Fruit fly (Drosophila melanogaster) whole organism, embryonic: ENCODE measurements around the gene CG13810.
A peak's percentile ranks its signal among the peaks of the same experiment; 100 is the strongest.

Experiments used
- Atf-2 ChIP-seq: fragments of 200-800 bp; sonication (Bioruptor generic); optimal IDR thresholded peaks from 2 replicates; lab custom pipeline; 2016; ENCODE audit warnings: missing biosample characterization, missing genetic modification characterization
- B-H1 ChIP-seq: fragments of 200-800 bp; sonication (Bioruptor generic); IDR thresholded peaks from 3 replicates; pipeline ENCODE4 v1.3.6; 2022; ENCODE audit warnings: missing biosample characterization, missing genetic modification characterization
- B-H2 ChIP-seq: fragments of 200-800 bp; sonication (Bioruptor generic); optimal IDR thresholded peaks from 2 replicates; lab custom pipeline; 2018; ENCODE audit warnings: missing biosample characterization, mild to moderate bottlenecking, missing genetic modification characterization
- CG12104 ChIP-seq: fragments of 200-800 bp; sonication (Bioruptor generic); optimal IDR thresholded peaks from 3 replicates; lab custom pipeline; 2016; ENCODE audit warnings: missing biosample characterization, missing genetic modification characterization
- CG12744 ChIP-seq: fragments of 200-800 bp; sonication (Bioruptor generic); optimal IDR thresholded peaks from 2 replicates; lab custom pipeline; 2016; ENCODE audit warnings: missing biosample characterization, missing genetic modification characterization
- CG15073 ChIP-seq: fragments of 200-800 bp; sonication (Bioruptor generic); optimal IDR thresholded peaks from 2 replicates; lab custom pipeline; 2016; ENCODE audit warnings: missing biosample characterization, missing genetic modification characterization
- CG16863 ChIP-seq: fragments of 200-800 bp; sonication (Bioruptor generic); optimal IDR thresholded peaks from 3 replicates; lab custom pipeline; 2016; ENCODE audit warnings: missing biosample characterization, missing genetic modification characterization
- CG17385 ChIP-seq: fragments of 200-800 bp; sonication (Bioruptor generic); optimal IDR thresholded peaks from 3 replicates; lab custom pipeline; 2018; ENCODE audit warnings: missing biosample characterization, mild to moderate bottlenecking, missing genetic modification characterization
- CG17568 ChIP-seq: fragments of 200-800 bp; sonication (Bioruptor generic); optimal IDR thresholded peaks from 2 replicates; lab custom pipeline; 2018; ENCODE audit warnings: missing biosample characterization, mild to moderate bottlenecking, missing genetic modification characterization, moderate library complexity
- CG1792 ChIP-seq: fragments of 200-800 bp; sonication (Bioruptor generic); optimal IDR thresholded peaks from 2 replicates; lab custom pipeline; 2016; ENCODE audit warnings: missing biosample characterization, missing genetic modification characterization
- CG2116 ChIP-seq: fragments of 200-800 bp; sonication (Bioruptor generic); optimal IDR thresholded peaks from 3 replicates; lab custom pipeline; 2018; ENCODE audit warnings: missing biosample characterization, mild to moderate bottlenecking, missing genetic modification characterization
- CG3065 ChIP-seq: fragments of 200-800 bp; sonication (Bioruptor generic); optimal IDR thresholded peaks from 2 replicates; lab custom pipeline; 2016; ENCODE audit warnings: missing biosample characterization, missing genetic modification characterization
- CG3163 ChIP-seq: fragments of 200-800 bp; sonication (Bioruptor generic); optimal IDR thresholded peaks from 3 replicates; lab custom pipeline; 2016; ENCODE audit warnings: missing biosample characterization, missing genetic modification characterization
- CG33213 ChIP-seq: fragments of 200-800 bp; sonication (Bioruptor generic); optimal IDR thresholded peaks from 3 replicates; lab custom pipeline; 2016; ENCODE audit warnings: missing biosample characterization, missing genetic modification characterization
- CG3995 ChIP-seq: fragments of 200-800 bp; sonication (Bioruptor generic); optimal IDR thresholded peaks from 3 replicates; lab custom pipeline; 2016; ENCODE audit warnings: missing biosample characterization, missing genetic modification characterization
- CG6654 ChIP-seq: fragments of 200-800 bp; sonication (Bioruptor generic); optimal IDR thresholded peaks from 2 replicates; lab custom pipeline; 2017; ENCODE audit warnings: missing biosample characterization, mild to moderate bottlenecking, missing genetic modification characterization
- CG6689 ChIP-seq: fragments of 200-800 bp; sonication (Bioruptor generic); IDR thresholded peaks from 2 replicates; pipeline ENCODE4 v1.3.6; 2022; ENCODE audit warnings: missing biosample characterization, missing genetic modification characterization
- CG6813 ChIP-seq: fragments of 200-800 bp; sonication (Bioruptor generic); optimal IDR thresholded peaks from 2 replicates; lab custom pipeline; 2017; ENCODE audit warnings: missing biosample characterization, missing genetic modification characterization, mild to moderate bottlenecking, moderate library complexity, missing genetic modification reagents
- CG6854 ChIP-seq: fragments of 200-800 bp; sonication (Bioruptor generic); optimal IDR thresholded peaks from 3 replicates; lab custom pipeline; 2017; ENCODE audit warnings: missing biosample characterization, mild to moderate bottlenecking, missing genetic modification characterization
- CG7928 ChIP-seq: fragments of 200-800 bp; sonication (Bioruptor generic); optimal IDR thresholded peaks from 2 replicates; lab custom pipeline; 2017; ENCODE audit warnings: missing biosample characterization, mild to moderate bottlenecking, missing genetic modification characterization
- CG8944 ChIP-seq: fragments of 200-800 bp; sonication (Bioruptor generic); optimal IDR thresholded peaks from 3 replicates; lab custom pipeline; 2016; ENCODE audit warnings: missing biosample characterization, missing genetic modification characterization
- CG9727 ChIP-seq: fragments of 200-800 bp; sonication (Bioruptor generic); optimal IDR thresholded peaks from 3 replicates; lab custom pipeline; 2017; ENCODE audit warnings: missing biosample characterization, mild to moderate bottlenecking, missing genetic modification characterization
- CG9932 ChIP-seq: fragments of 200-800 bp; sonication (Bioruptor generic); IDR thresholded peaks from 2 replicates; pipeline ENCODE4 v1.3.6; 2022; ENCODE audit warnings: missing biosample characterization, missing genetic modification characterization
- Chrac-16 ChIP-seq: fragments of 200-800 bp; sonication (Bioruptor generic); optimal IDR thresholded peaks from 3 replicates; lab custom pipeline; 2016; ENCODE audit warnings: missing biosample characterization, missing genetic modification characterization
- Dbx ChIP-seq: fragments of 200-800 bp; sonication (Bioruptor generic); IDR thresholded peaks from 3 replicates; pipeline ENCODE4 v1.3.6; 2022; ENCODE audit warnings: missing biosample characterization, missing genetic modification characterization
- E2f1 ChIP-seq: fragments of 200-800 bp; sonication (Bioruptor generic); IDR thresholded peaks from 2 replicates; pipeline ENCODE4 v1.3.6; 2022; ENCODE audit warnings: missing biosample characterization, missing genetic modification characterization
- HLHmδ ChIP-seq: fragments of 200-800 bp; sonication (Bioruptor generic); optimal IDR thresholded peaks from 2 replicates; lab custom pipeline; 2018; ENCODE audit warnings: missing biosample characterization, mild to moderate bottlenecking, missing genetic modification characterization, moderate library complexity
- Hr39 ChIP-seq: fragments of >200 bp; optimal IDR thresholded peaks from 2 replicates; lab custom pipeline; 2017
- Med ChIP-seq: fragments of 200-800 bp; sonication (Bioruptor generic); peaks from one replicate; lab custom pipeline; 2016; ENCODE audit warnings: missing biosample characterization, missing genetic modification characterization, mild to moderate bottlenecking, inconsistent platforms, moderate library complexity
- Meics ChIP-seq: fragments of 200-800 bp; sonication (Bioruptor generic); optimal IDR thresholded peaks from 2 replicates; lab custom pipeline; 2017; ENCODE audit warnings: missing biosample characterization, mild to moderate bottlenecking, missing genetic modification characterization
- Myb ChIP-seq: fragments of 200-800 bp; sonication (Bioruptor generic); optimal IDR thresholded peaks from 2 replicates; lab custom pipeline; 2016; ENCODE audit warnings: missing biosample characterization, missing genetic modification characterization
- Neu2 ChIP-seq: fragments of 200-800 bp; sonication (Bioruptor generic); optimal IDR thresholded peaks from 3 replicates; lab custom pipeline; 2016; ENCODE audit warnings: missing biosample characterization, missing genetic modification characterization, borderline replicate concordance
- Optix ChIP-seq: fragments of 200-800 bp; sonication (Bioruptor generic); IDR thresholded peaks from 3 replicates; pipeline ENCODE4 v1.3.6; 2022; ENCODE audit warnings: missing biosample characterization, missing genetic modification characterization
- Ptx1 ChIP-seq: fragments of 200-800 bp; sonication (Bioruptor generic); IDR thresholded peaks from 2 replicates; pipeline ENCODE4 v1.3.6; 2022; ENCODE audit warnings: missing biosample characterization, missing genetic modification characterization
- Sry-δ ChIP-seq: fragments of 200-800 bp; sonication (Bioruptor generic); optimal IDR thresholded peaks from 2 replicates; lab custom pipeline; 2016; ENCODE audit warnings: missing biosample characterization, missing genetic modification characterization
- Ssrp ChIP-seq: fragments of 200-800 bp; sonication (Bioruptor generic); optimal IDR thresholded peaks from 2 replicates; lab custom pipeline; 2018; ENCODE audit warnings: missing biosample characterization, mild to moderate bottlenecking, missing genetic modification characterization, moderate library complexity
- ato ChIP-seq: fragments of 200-800 bp; sonication (Bioruptor generic); IDR thresholded peaks from 2 replicates; pipeline ENCODE4 v1.3.6; 2022; ENCODE audit warnings: missing biosample characterization, missing genetic modification characterization; ENCODE audit not compliant: partially characterized antibody
- cg ChIP-seq: fragments of 200-800 bp; sonication (Bioruptor generic); optimal IDR thresholded peaks from 3 replicates; lab custom pipeline; 2019; ENCODE audit warnings: missing biosample characterization, mild to moderate bottlenecking, missing genetic modification characterization, moderate library complexity
- ci ChIP-seq: fragments of 200-800 bp; sonication (Bioruptor generic); IDR thresholded peaks from 3 replicates; pipeline ENCODE4 v1.3.6; 2022; ENCODE audit warnings: missing biosample characterization, missing genetic modification characterization
- crol ChIP-seq: fragments of 200-800 bp; sonication (Bioruptor generic); IDR thresholded peaks from 2 replicates; pipeline ENCODE4 v1.3.6; 2022; ENCODE audit warnings: missing biosample characterization, missing genetic modification characterization
- crp ChIP-seq, 2 experiments: fragments of 200-800 bp; sonication (Bioruptor generic); optimal IDR thresholded peaks; 2 replicates in 1 of 2; 3 replicates in 1 of 2; lab custom pipeline; 2017; ENCODE audit warnings: missing biosample characterization in 2 of 2, missing genetic modification characterization in 2 of 2, mild to moderate bottlenecking in 1 of 2, moderate library complexity in 1 of 2
- dm ChIP-seq: fragments of 200-800 bp; sonication (Bioruptor generic); optimal IDR thresholded peaks from 3 replicates; lab custom pipeline; 2016; ENCODE audit warnings: missing biosample characterization, missing genetic modification characterization
- gce ChIP-seq: fragments of 200-800 bp; sonication (Bioruptor generic); IDR thresholded peaks from 3 replicates; pipeline ENCODE4 v1.3.6; 2022; ENCODE audit warnings: missing biosample characterization, missing genetic modification characterization
- gt ChIP-seq: fragments of 200-800 bp; sonication (Bioruptor generic); IDR thresholded peaks from 2 replicates; pipeline ENCODE4 v1.3.6; 2022; ENCODE audit warnings: missing biosample characterization, missing genetic modification characterization
- hth ChIP-seq: fragments of >200 bp; optimal IDR thresholded peaks from 2 replicates; lab custom pipeline; 2017; ENCODE audit warnings: inconsistent platforms
- inv ChIP-seq: fragments of 200-800 bp; sonication (Bioruptor generic); IDR thresholded peaks from 2 replicates; pipeline ENCODE4 v1.3.6; 2022; ENCODE audit warnings: missing biosample characterization, missing genetic modification characterization; ENCODE audit not compliant: partially characterized antibody
- nau ChIP-seq: fragments of 200-800 bp; sonication (Bioruptor generic); optimal IDR thresholded peaks from 3 replicates; lab custom pipeline; 2017; ENCODE audit warnings: missing biosample characterization, mild to moderate bottlenecking, missing genetic modification characterization, missing genetic modification reagents
- nerfin-1 ChIP-seq: fragments of 200-800 bp; sonication (Bioruptor generic); optimal IDR thresholded peaks from 3 replicates; lab custom pipeline; 2019; ENCODE audit warnings: missing biosample characterization, mild to moderate bottlenecking, missing genetic modification characterization, moderate library complexity
- ro ChIP-seq: fragments of 200-800 bp; sonication (Bioruptor generic); IDR thresholded peaks from 2 replicates; pipeline ENCODE4 v1.3.6; 2022; ENCODE audit warnings: missing biosample characterization, missing genetic modification characterization
- vfl ChIP-seq: fragments of 200-800 bp; sonication (Bioruptor generic); optimal IDR thresholded peaks from 2 replicates; lab custom pipeline; 2016; ENCODE audit warnings: missing biosample characterization, missing genetic modification characterization
- vnd ChIP-seq: fragments of 200-800 bp; sonication (Bioruptor generic); IDR thresholded peaks from 3 replicates; pipeline ENCODE4 v1.3.6; 2022; ENCODE audit warnings: missing biosample characterization, missing genetic modification characterization; ENCODE audit not compliant: partially characterized antibody
- zf30C ChIP-seq: fragments of 200-800 bp; sonication (Bioruptor generic); optimal IDR thresholded peaks from 3 replicates; lab custom pipeline; 2018; ENCODE audit warnings: missing biosample characterization, mild to moderate bottlenecking, missing genetic modification characterization

CG13810 gene

DNA sequence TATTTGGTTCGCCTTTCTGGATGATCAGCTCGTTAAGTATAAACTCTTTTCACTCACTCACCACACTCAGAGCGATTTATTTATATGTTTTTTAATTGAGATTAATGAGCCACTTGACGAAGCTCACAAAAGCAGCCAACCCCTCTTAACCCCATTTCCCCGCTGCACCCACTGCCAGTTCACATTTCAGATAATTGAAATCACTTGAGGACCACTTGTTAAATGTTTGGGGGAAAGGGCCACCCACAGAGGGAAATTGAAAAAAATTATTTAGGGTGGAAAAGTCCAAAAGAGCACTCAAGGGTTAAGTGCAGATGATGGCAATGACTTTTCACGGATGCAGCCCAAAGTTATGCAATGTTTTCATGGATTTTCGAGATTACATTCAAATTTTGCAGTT is 33.0 kb upstream of the CG13810 start (continued):
- no peak for TF ChIP-seq Ptx1
- TF ChIP-seq vnd (GFP tag; lab: Robert Waterston, UW): 0 out of 3 replicates have a peak, but pooled peaks have one; percentile 30
- no peak for TF ChIP-seq dm
- TF ChIP-seq CG7928 (GFP tag; lab: Kevin White, UChicago): no peak
- TF ChIP-seq vfl (GFP tag; lab: Kevin White, UChicago): no peak
- no peak for TF ChIP-seq CG3065 (GFP tag; lab: Kevin White, UChicago)
- no peak for TF ChIP-seq CG12744 (GFP tag; lab: Kevin White, UChicago)
- TF ChIP-seq cg (GFP tag; lab: Kevin White, UChicago): no peak
- no peak for TF ChIP-seq Dbx (GFP tag; lab: Robert Waterston, UW)
- no peak for TF ChIP-seq B-H1 (GFP tag; lab: Robert Waterston, UW)
- TF ChIP-seq CG12104 (GFP tag; lab: Kevin White, UChicago): no peak
- no peak for TF ChIP-seq CG3995
- TF ChIP-seq CG17568 (GFP tag; lab: Kevin White, UChicago): no peak
- no peak for TF ChIP-seq CG8944 (GFP tag; lab: Kevin White, UChicago)
- no peak for TF ChIP-seq Optix (GFP tag; lab: Robert Waterston, UW)
- no peak for TF ChIP-seq CG2116 (GFP tag; lab: Kevin White, UChicago)
- TF ChIP-seq Myb: peak; percentile 34
- peak; percentile 25; the same call in 1 of the 2 replicates for TF ChIP-seq CG9932 (GFP tag; lab: Robert Waterston, UW)
- TF ChIP-seq gce (GFP tag; lab: Robert Waterston, UW): no peak
- peak; percentile 84 for TF ChIP-seq Med (GFP tag; lab: Kevin White, UChicago)
- TF ChIP-seq hth (lab: Kevin White, UChicago): no peak
- TF ChIP-seq CG6689: no peak
- no peak for TF ChIP-seq Ssrp (tag; lab: Kevin White, UChicago)
- TF ChIP-seq CG3163 (GFP tag; lab: Kevin White, UChicago): no peak
- no peak for TF ChIP-seq CG33213 (GFP tag; lab: Kevin White, UChicago)
- TF ChIP-seq HLHmδ: no peak
- no peak for TF ChIP-seq Chrac-16 (GFP tag; lab: Kevin White, UChicago)
- TF ChIP-seq CG16863 (GFP tag; lab: Kevin White, UChicago): no peak
- peak; percentile 37; the same call in 1 of the 2 replicates for TF ChIP-seq crol (GFP tag; lab: Robert Waterston, UW)
- no peak for TF ChIP-seq Neu2 (GFP tag; lab: Kevin White, UChicago)
- no peak for TF ChIP-seq ato
- TF ChIP-seq gt: no peak
- no peak for TF ChIP-seq CG6654 (GFP tag; lab: Kevin White, UChicago)
- TF ChIP-seq zf30C (GFP tag; lab: Kevin White, UChicago): no peak
- no peak for TF ChIP-seq Sry-δ (GFP tag; lab: Kevin White, UChicago)
- TF ChIP-seq CG1792 (GFP tag; lab: Kevin White, UChicago): no peak
- no peak for TF ChIP-seq nau (GFP tag; lab: Kevin White, UChicago)
- no peak for TF ChIP-seq CG6813
- no peak for TF ChIP-seq crp (GFP tag; optimal IDR thresholded peaks at IDR 0.05; lab: Kevin White, UChicago)
- TF ChIP-seq ci (GFP tag; lab: Robert Waterston, UW): peak; percentile 50; the same call in 1 of the 3 replicates
- no peak for TF ChIP-seq nerfin-1 (tag; lab: Kevin White, UChicago)
- no peak for TF ChIP-seq CG15073 (GFP tag; lab: Kevin White, UChicago)
- no peak for TF ChIP-seq CG9727 (GFP tag; lab: Kevin White, UChicago)
- no peak for TF ChIP-seq ro
- TF ChIP-seq inv (GFP tag; lab: Robert Waterston, UW): no peak
- no peak for TF ChIP-seq Hr39 (lab: Kevin White, UChicago)
- TF ChIP-seq B-H2 (GFP tag; lab: Kevin White, UChicago): no peak
- TF ChIP-seq Atf-2 (GFP tag; lab: Kevin White, UChicago): no peak
- no peak for TF ChIP-seq CG6854 (GFP tag; lab: Kevin White, UChicago)
- 0 out of 2 replicates have a peak, but pooled peaks have one; percentile 14 for TF ChIP-seq E2f1 (GFP tag; lab: Robert Waterston, UW)
- no peak for TF ChIP-seq Meics
- TF ChIP-seq CG17385 (GFP tag; lab: Kevin White, UChicago): no peak
